Worm (Caenorhabditis elegans): ENCODE measurements around the gene C26G2.2.
A peak's percentile ranks its signal among the peaks of the same experiment; 100 is the strongest.

Gene C26G2.2

ce11 chrX:14708176-14708642 lies 44.1 kb downstream of the C26G2.2 start (continued):
- TF ChIP-seq mef-2 (tag; optimal IDR thresholded peaks at IDR 0.05) (peak; percentile 89), elt-2 (tag; optimal IDR thresholded peaks at IDR 0.05) (no peak), C04F5.9 (tag; optimal IDR thresholded peaks at IDR 0.05) (peak; percentile 35), sox-4 (tag; optimal IDR thresholded peaks at IDR 0.05) (peak; percentile 83), mep-1 (tag; optimal IDR thresholded peaks at IDR 0.05) (peak; percentile 88)

- TF ChIP-seq nhr-20 (tag; optimal IDR thresholded peaks at IDR 0.05) (peak; percentile 10), nhr-85 (tag) (peak; percentile 58), ceh-8 (GFP tag; optimal IDR thresholded peaks at IDR 0.05) (no peak), lin-14 (GFP tag; optimal IDR thresholded peaks at IDR 0.05) (peak; percentile 54), blmp-1 (tag; optimal IDR thresholded peaks at IDR 0.05) (peak; percentile 72), unc-62 (GFP tag; optimal IDR thresholded peaks at IDR 0.05) (no peak), elt-3 (tag; optimal IDR thresholded peaks at IDR 0.05) (peak in 2 of 6 experiments; percentile 44 to 80), efl-3 (GFP tag; optimal IDR thresholded peaks at IDR 0.05) (no peak)
Observed at ce11 chrX:14709591-14709990, 45.5 kb downstream of the C26G2.2 start.

- TF ChIP-seq elt-3 (tag; optimal IDR thresholded peaks at IDR 0.05) (peak in 1 of 6 experiments; percentile 11), snu-23 (GFP tag; optimal IDR thresholded peaks at IDR 0.05) (peak; percentile 17), vab-15 (tag; optimal IDR thresholded peaks at IDR 0.05) (no peak), xbp-1 (tag; optimal IDR thresholded peaks at IDR 0.05) (no peak), blmp-1 (tag; optimal IDR thresholded peaks at IDR 0.05) (peak; percentile 39), lin-14 (GFP tag; optimal IDR thresholded peaks at IDR 0.05) (peak; percentile 52), skn-1 (tag; optimal IDR thresholded peaks at IDR 0.05) (peak; percentile 12), fos-1 (tag; optimal IDR thresholded peaks at IDR 0.05) (no peak), ceh-90 (tag; optimal IDR thresholded peaks at IDR 0.05) (no peak), tbx-2 (tag; optimal IDR thresholded peaks at IDR 0.05) (no peak), unc-130 (tag; optimal IDR thresholded peaks at IDR 0.05) (no peak), nhr-20 (tag; optimal IDR thresholded peaks at IDR 0.05) (peak; percentile 13), pax-3 (tag; optimal IDR thresholded peaks at IDR 0.05) (no peak), nhr-237 (tag; optimal IDR thresholded peaks at IDR 0.05) (no peak), dsc-1 (tag; optimal IDR thresholded peaks at IDR 0.05) (no peak)
Observed at ce11 chrX:14711168-14711629, 47.1 kb downstream of the C26G2.2 start, which contains the start of gene atrn-1. Gene atrn-1, plus strand, starts transcription at chrX:14711579.

- TF ChIP-seq fkh-8 (tag; optimal IDR thresholded peaks at IDR 0.05) (no peak), ces-1 (GFP tag; optimal IDR thresholded peaks at IDR 0.05) (no peak), nhr-47 (tag; optimal IDR thresholded peaks at IDR 0.05) (no peak), sox-4 (tag; optimal IDR thresholded peaks at IDR 0.05) (no peak), lsy-2 (tag; optimal IDR thresholded peaks at IDR 0.05) (no peak), egl-13 (tag; optimal IDR thresholded peaks at IDR 0.05) (no peak), lir-3 (tag; optimal IDR thresholded peaks at IDR 0.05; ENCODE audit: poor library complexity) (no peak), dsc-1 (tag; optimal IDR thresholded peaks at IDR 0.05) (no peak), ztf-4 (tag; optimal IDR thresholded peaks at IDR 0.05) (no peak), dpl-1 (GFP tag; optimal IDR thresholded peaks at IDR 0.05) (no peak), snpc-4 (tag; optimal IDR thresholded peaks at IDR 0.05) (no peak), sptf-1 (tag; optimal IDR thresholded peaks at IDR 0.05) (no peak), fkh-4 (tag; optimal IDR thresholded peaks at IDR 0.05; ENCODE audit: borderline replicate concordance) (no peak), lin-15B (tag; optimal IDR thresholded peaks at IDR 0.05) (no peak), nhr-19 (GFP tag; conservative IDR thresholded peaks at IDR 0.05) (no peak), jun-1 (tag; optimal IDR thresholded peaks at IDR 0.05) (no peak), ceh-63 (GFP tag; optimal IDR thresholded peaks at IDR 0.05) (no peak)
Observed at ce11 chrX:14715459-14715858, 51.3 kb downstream of the C26G2.2 start.
